Worm (Caenorhabditis elegans): ENCODE results near the gene C45G9.2.

- TF ChIP-seq lsl-1 (GFP tag; optimal IDR thresholded peaks at IDR 0.05) (no peak), sdz-38 (tag; optimal IDR thresholded peaks at IDR 0.05) (no peak), D2030.7 (GFP tag; IDR thresholded peaks at IDR 0.05) (no peak), T07F8.4 (tag; optimal IDR thresholded peaks at IDR 0.05) (no peak), nhr-120 (GFP tag; IDR thresholded peaks at IDR 0.05) (no peak), madf-3 (GFP tag; IDR thresholded peaks at IDR 0.05) (no peak), madf-10 (tag; optimal IDR thresholded peaks at IDR 0.05) (no peak), snpc-4 (GFP tag; optimal IDR thresholded peaks at IDR 0.05) (no peak), snpc-4 (tag; optimal IDR thresholded peaks at IDR 0.05) (peak in 2 of 4 experiments; percentile 34 to 44), lag-1 (GFP tag; IDR thresholded peaks at IDR 0.05) (no peak), Y95B8A.8 (GFP tag; IDR thresholded peaks at IDR 0.05) (no peak), pha-4 (tag; optimal IDR thresholded peaks at IDR 0.05) (no peak), unc-130 (GFP tag; optimal IDR thresholded peaks at IDR 0.05) (no peak)
These were observed 8.4 kb downstream of the C45G9.2 start, which contains the start of gene alh-1 for ce11 chrIII:5077150-5077814.
